Fruit fly (Drosophila melanogaster) ovary, adult (tissue): ENCODE measurements around the gene CG42354.

Experiments
- CG17801 ChIP-seq: fragments of 200-800 bp; optimal IDR thresholded peaks from 2 replicates; lab custom pipeline; 2019; ENCODE audit warnings: missing biosample characterization, mild to moderate bottlenecking, missing genetic modification characterization, moderate library complexity; ENCODE audit not compliant: partially characterized antibody

Gene CG42354

dm6 chrX:16072193-16072592 is 32.6 kb downstream of the CG42354 start:
- TF ChIP-seq CG17801: peak; percentile 3

- TF ChIP-seq CG17801: no peak
These were observed 41.3 kb downstream of the CG42354 start, which contains the start of gene dpr18 for dm6 chrX:16063414-16063938. Gene dpr18, plus strand, starts transcription at chrX:16063738.

- TF ChIP-seq CG17801: no peak
These were observed 41.9 kb downstream of the CG42354 start, which contains the start of gene CG12395 for dm6 chrX:16062720-16063413. Gene CG12395, minus strand, starts transcription at chrX:16062898.
